Worm (Caenorhabditis elegans) whole organism, mixed stage, embryonic: Measurements from ENCODE around the gene fbxa-154.

Experiments
- blmp-1 ChIP-seq: fragments of 150-350 bp; optimal IDR thresholded peaks from 2 replicates; lab custom pipeline; 2014; ENCODE audit warnings: missing biosample characterization, missing genetic modification characterization
- ham-2 ChIP-seq: fragments of 200-800 bp; sonication (Bioruptor generic); optimal IDR thresholded peaks from 2 replicates; lab custom pipeline; 2018; ENCODE audit warnings: mild to moderate bottlenecking, missing genetic modification characterization, missing compliant biosample characterization
- nhr-237 ChIP-seq: fragments of 150-350 bp; optimal IDR thresholded peaks from 2 replicates; lab custom pipeline; 2014; ENCODE audit warnings: missing biosample characterization, missing genetic modification characterization
- tbx-8 ChIP-seq: fragments of 200-800 bp; sonication (Bioruptor generic); optimal IDR thresholded peaks from 2 replicates; lab custom pipeline; 2018; ENCODE audit warnings: mild to moderate bottlenecking, missing genetic modification characterization, moderate library complexity, missing compliant biosample characterization
- unc-120 ChIP-seq: sonication (generic microtip); optimal IDR thresholded peaks from 2 replicates; lab custom pipeline; 2017; ENCODE audit warnings: missing genetic modification characterization, missing compliant biosample characterization; ENCODE audit not compliant: poor library complexity, severe bottlenecking
- unc-62 ChIP-seq: fragments of 150-350 bp; optimal IDR thresholded peaks from 2 replicates; lab custom pipeline; 2014; ENCODE audit warnings: missing biosample characterization, missing genetic modification reagents, missing genetic modification characterization
- ztf-11 ChIP-seq: fragments of 150-350 bp; optimal IDR thresholded peaks from 2 replicates; lab custom pipeline; 2014; ENCODE audit warnings: missing biosample characterization, missing genetic modification characterization

- no peak for TF ChIP-seq unc-62 (GFP tag; lab: Kevin White, UChicago)
- TF ChIP-seq nhr-237 (tag; lab: Kevin White, UChicago), result no peak
- no peak for TF ChIP-seq ztf-11
- TF ChIP-seq unc-120, result no peak
- no peak for TF ChIP-seq tbx-8
- TF ChIP-seq ham-2, result no peak
- TF ChIP-seq blmp-1 (tag; lab: Kevin White, UChicago), result no peak
These were observed 24.6 kb upstream of the fbxa-154 start, which contains the start of gene str-248 for ce11 chrV:15629543-15629942.
